Fruit fly (Drosophila melanogaster) whole organism, embryonic: ENCODE data around the gene CG15528.

Experiments used
- Abd-B ChIP-seq: fragments of 200-800 bp; sonication (Bioruptor generic); optimal IDR thresholded peaks from 2 replicates; lab custom pipeline; 2018; ENCODE audit warnings: missing biosample characterization, mild to moderate bottlenecking, missing genetic modification characterization, moderate library complexity
- CG11398 ChIP-seq: fragments of 200-800 bp; sonication (Bioruptor generic); optimal IDR thresholded peaks from 2 replicates; lab custom pipeline; 2016; ENCODE audit warnings: missing biosample characterization, missing genetic modification characterization
- CG13123 ChIP-seq: fragments of 200-800 bp; sonication (Bioruptor generic); optimal IDR thresholded peaks from 2 replicates; lab custom pipeline; 2016; ENCODE audit warnings: missing biosample characterization, missing genetic modification characterization
- CG15011 ChIP-seq: fragments of 200-800 bp; sonication (Bioruptor generic); optimal IDR thresholded peaks from 3 replicates; lab custom pipeline; 2018; ENCODE audit warnings: missing biosample characterization, mild to moderate bottlenecking, missing genetic modification characterization
- CG1529 ChIP-seq: fragments of 200-800 bp; sonication (Bioruptor generic); optimal IDR thresholded peaks from 3 replicates; lab custom pipeline; 2018; ENCODE audit warnings: missing biosample characterization, missing genetic modification characterization
- CG17359 ChIP-seq: fragments of 200-800 bp; sonication (Bioruptor generic); optimal IDR thresholded peaks from 3 replicates; lab custom pipeline; 2018; ENCODE audit warnings: missing biosample characterization, mild to moderate bottlenecking, missing genetic modification characterization, moderate library complexity
- CG18011 ChIP-seq: fragments of 200-800 bp; sonication (Bioruptor generic); optimal IDR thresholded peaks from 2 replicates; lab custom pipeline; 2017; ENCODE audit warnings: missing biosample characterization, missing genetic modification characterization, mild to moderate bottlenecking, moderate library complexity, missing genotype
- CG2120 ChIP-seq: fragments of 200-800 bp; sonication (Bioruptor generic); optimal IDR thresholded peaks from 3 replicates; lab custom pipeline; 2016; ENCODE audit warnings: missing biosample characterization, missing genetic modification characterization
- CG2712 ChIP-seq: fragments of 200-800 bp; optimal IDR thresholded peaks from 3 replicates; lab custom pipeline; 2019; ENCODE audit warnings: missing biosample characterization, mild to moderate bottlenecking, missing genetic modification characterization, moderate library complexity
- CG3726 ChIP-seq: fragments of 200-800 bp; sonication (Bioruptor generic); IDR thresholded peaks from 3 replicates; pipeline ENCODE4, ENCODE4 v1.3.6; 2022; ENCODE audit warnings: missing biosample characterization, missing genetic modification characterization
- CG4617 ChIP-seq: fragments of 200-800 bp; sonication (Bioruptor generic); optimal IDR thresholded peaks from 3 replicates; lab custom pipeline; 2016; ENCODE audit warnings: missing biosample characterization, missing genetic modification characterization, borderline replicate concordance
- CG4730 ChIP-seq: fragments of 200-800 bp; sonication (Bioruptor generic); IDR thresholded peaks from 2 replicates; pipeline ENCODE4 v1.3.6; 2022; ENCODE audit warnings: missing biosample characterization, missing genetic modification characterization
- CG8089 ChIP-seq: fragments of 200-800 bp; sonication (Bioruptor generic); optimal IDR thresholded peaks from 3 replicates; lab custom pipeline; 2016; ENCODE audit warnings: missing biosample characterization, missing genetic modification characterization
- CkIIα-i1 ChIP-seq: fragments of 200-800 bp; sonication (Bioruptor generic); IDR thresholded peaks from 2 replicates; pipeline ENCODE4 v1.3.6; 2022; ENCODE audit warnings: missing biosample characterization, missing genetic modification characterization
- CoRest ChIP-seq: fragments of 200-800 bp; sonication (Bioruptor generic); optimal IDR thresholded peaks from 3 replicates; lab custom pipeline; 2018; ENCODE audit warnings: missing biosample characterization, mild to moderate bottlenecking, missing genetic modification characterization, moderate library complexity
- D19A ChIP-seq: fragments of 200-800 bp; optimal IDR thresholded peaks from 3 replicates; lab custom pipeline; 2019; ENCODE audit warnings: missing biosample characterization, mild to moderate bottlenecking, missing genetic modification characterization, moderate library complexity
- D19B ChIP-seq: fragments of 200-800 bp; sonication (Bioruptor generic); optimal IDR thresholded peaks from 2 replicates; lab custom pipeline; 2017; ENCODE audit warnings: missing biosample characterization, mild to moderate bottlenecking, missing genetic modification characterization
- Dfd ChIP-seq, 2 experiments: fragments of >200 bp; optimal IDR thresholded peaks; 2 replicates each; lab custom pipeline; 2017; ENCODE audit warnings: missing biosample characterization in 2 of 2, missing genetic modification characterization in 2 of 2
- Dll ChIP-seq: fragments of 200-800 bp; sonication (Bioruptor generic); IDR thresholded peaks from 4 replicates; pipeline ENCODE4 v1.3.6; 2022; ENCODE audit warnings: missing biosample characterization, missing genetic modification characterization; ENCODE audit not compliant: partially characterized antibody
- E2f1 ChIP-seq: fragments of 200-800 bp; sonication (Bioruptor generic); IDR thresholded peaks from 2 replicates; pipeline ENCODE4 v1.3.6; 2022; ENCODE audit warnings: missing biosample characterization, missing genetic modification characterization
- Fer2 ChIP-seq: fragments of 200-800 bp; sonication (Bioruptor generic); optimal IDR thresholded peaks from 2 replicates; lab custom pipeline; 2018; ENCODE audit warnings: missing biosample characterization, mild to moderate bottlenecking, missing genetic modification characterization, moderate library complexity
- GATAe ChIP-seq: fragments of 200-800 bp; sonication (Bioruptor generic); conservative IDR thresholded peaks from 2 replicates; pipeline ENCODE4 v1.3.6; 2022; ENCODE audit warnings: missing biosample characterization, missing genetic modification characterization
- H15 ChIP-seq: fragments of 200-800 bp; sonication (Bioruptor generic); IDR thresholded peaks from 3 replicates; pipeline ENCODE4 v1.3.6; 2022; ENCODE audit warnings: missing biosample characterization, missing genetic modification characterization
- HmgD ChIP-seq: fragments of 200-800 bp; sonication (Bioruptor generic); optimal IDR thresholded peaks from 3 replicates; lab custom pipeline; 2016; ENCODE audit warnings: missing biosample characterization, missing genetic modification characterization
- Meics ChIP-seq: fragments of 200-800 bp; sonication (Bioruptor generic); optimal IDR thresholded peaks from 2 replicates; lab custom pipeline; 2017; ENCODE audit warnings: missing biosample characterization, mild to moderate bottlenecking, missing genetic modification characterization
- Oaz ChIP-seq: fragments of 200-800 bp; sonication (Bioruptor generic); IDR thresholded peaks from 2 replicates; pipeline ENCODE4 v1.3.6; 2022; ENCODE audit warnings: missing biosample characterization, missing genetic modification characterization
- Opbp ChIP-seq: fragments of 200-800 bp; sonication (Bioruptor generic); IDR thresholded peaks from 3 replicates; pipeline ENCODE4 v1.3.6; 2022; ENCODE audit warnings: missing biosample characterization, missing genetic modification characterization; ENCODE audit not compliant: partially characterized antibody
- cato ChIP-seq: fragments of 200-800 bp; sonication (Bioruptor generic); optimal IDR thresholded peaks from 2 replicates; lab custom pipeline; 2016; ENCODE audit warnings: missing biosample characterization, missing genetic modification characterization, borderline replicate concordance
- corto ChIP-seq: fragments of 200-800 bp; sonication (Bioruptor generic); optimal IDR thresholded peaks from 2 replicates; lab custom pipeline; 2016; ENCODE audit warnings: missing biosample characterization, mild to moderate bottlenecking, missing genetic modification characterization, moderate library complexity
- fd96Cb ChIP-seq: fragments of 200-800 bp; sonication (Bioruptor generic); optimal IDR thresholded peaks from 2 replicates; lab custom pipeline; 2018; ENCODE audit warnings: missing biosample characterization, mild to moderate bottlenecking, missing genetic modification characterization, moderate library complexity
- gcm2 ChIP-seq: fragments of 200-800 bp; sonication (Bioruptor generic); optimal IDR thresholded peaks from 2 replicates; lab custom pipeline; 2016; ENCODE audit warnings: missing biosample characterization, missing genetic modification characterization
- gsb ChIP-seq: fragments of 200-800 bp; sonication (Bioruptor generic); IDR thresholded peaks from 2 replicates; pipeline ENCODE4 v1.3.6; 2022; ENCODE audit warnings: missing biosample characterization, missing genetic modification characterization
- gt ChIP-seq: fragments of 200-800 bp; sonication (Bioruptor generic); IDR thresholded peaks from 2 replicates; pipeline ENCODE4 v1.3.6; 2022; ENCODE audit warnings: missing biosample characterization, missing genetic modification characterization
- hkb ChIP-seq, 2 experiments: fragments of 200-800 bp in 1 of 2; fragments of >200 bp in 1 of 2; sonication (Bioruptor generic) in 1 of 2; IDR thresholded peaks in 1 of 2; optimal IDR thresholded peaks in 1 of 2; 2 replicates each; pipeline versions ENCODE4 v1.3.6 to Lab custom; 2017 to 2022; ENCODE audit warnings: missing biosample characterization in 1 of 2, missing genetic modification characterization in 1 of 2
- ind ChIP-seq: fragments of 200-800 bp; sonication (Bioruptor generic); optimal IDR thresholded peaks from 3 replicates; lab custom pipeline; 2016; ENCODE audit warnings: missing biosample characterization, missing genetic modification characterization
- lmd ChIP-seq: fragments of 200-800 bp; sonication (Bioruptor generic); IDR thresholded peaks from 2 replicates; pipeline ENCODE4 v1.3.6; 2022; ENCODE audit warnings: missing biosample characterization, missing genetic modification characterization
- peb ChIP-seq: fragments of 200-800 bp; sonication (Bioruptor generic); IDR thresholded peaks from 2 replicates; pipeline ENCODE4 v1.3.6; 2022; ENCODE audit warnings: missing biosample characterization, missing genetic modification characterization
- phol ChIP-seq: fragments of 200-800 bp; sonication (Bioruptor generic); optimal IDR thresholded peaks from 3 replicates; lab custom pipeline; 2018; ENCODE audit warnings: missing biosample characterization, mild to moderate bottlenecking, missing genetic modification characterization, moderate library complexity
- rib ChIP-seq: fragments of 200-800 bp; sonication (Bioruptor generic); IDR thresholded peaks from 2 replicates; pipeline ENCODE4 v1.3.6; 2022; ENCODE audit warnings: missing biosample characterization, missing genetic modification characterization
- sc ChIP-seq, 3 experiments: fragments of >200 bp in 2 of 3; fragments of 200-800 bp in 1 of 3; sonication (Bioruptor generic) in 1 of 3; optimal IDR thresholded peaks; 2 replicates in 2 of 3; 3 replicates in 1 of 3; lab custom pipeline; 2017; ENCODE audit warnings: mild to moderate bottlenecking in 1 of 3, missing biosample characterization in 1 of 3, missing genetic modification characterization in 1 of 3, missing genetic modification reagents in 1 of 3
- scrt ChIP-seq: fragments of 200-800 bp; sonication (Bioruptor generic); optimal IDR thresholded peaks from 2 replicates; lab custom pipeline; 2018; ENCODE audit warnings: missing biosample characterization, mild to moderate bottlenecking, missing genetic modification characterization, moderate library complexity
- sd ChIP-seq: fragments of 200-800 bp; sonication (Bioruptor generic); optimal IDR thresholded peaks from 3 replicates; lab custom pipeline; 2018; ENCODE audit warnings: missing biosample characterization, mild to moderate bottlenecking, missing genetic modification characterization, moderate library complexity
- sima ChIP-seq: fragments of 200-800 bp; sonication (Bioruptor generic); optimal IDR thresholded peaks from 2 replicates; lab custom pipeline; 2016; ENCODE audit warnings: missing biosample characterization, missing genetic modification characterization
- sug ChIP-seq: fragments of 200-800 bp; optimal IDR thresholded peaks from 2 replicates; lab custom pipeline; 2019; ENCODE audit warnings: missing biosample characterization, mild to moderate bottlenecking, missing genetic modification characterization, moderate library complexity
- tup ChIP-seq: fragments of 200-800 bp; sonication (Bioruptor generic); optimal IDR thresholded peaks from 2 replicates; lab custom pipeline; 2016; ENCODE audit warnings: missing biosample characterization, mild to moderate bottlenecking, missing genetic modification characterization, moderate library complexity
- vfl ChIP-seq: fragments of 200-800 bp; sonication (Bioruptor generic); optimal IDR thresholded peaks from 2 replicates; lab custom pipeline; 2016; ENCODE audit warnings: missing biosample characterization, missing genetic modification characterization
- wdn ChIP-seq: fragments of 200-800 bp; sonication (Bioruptor generic); IDR thresholded peaks from 2 replicates; pipeline ENCODE4 v1.3.6; 2022; ENCODE audit warnings: missing biosample characterization, missing genetic modification characterization
- zf30C ChIP-seq: fragments of 200-800 bp; sonication (Bioruptor generic); optimal IDR thresholded peaks from 3 replicates; lab custom pipeline; 2018; ENCODE audit warnings: missing biosample characterization, mild to moderate bottlenecking, missing genetic modification characterization

Gene CG15528

DNA sequence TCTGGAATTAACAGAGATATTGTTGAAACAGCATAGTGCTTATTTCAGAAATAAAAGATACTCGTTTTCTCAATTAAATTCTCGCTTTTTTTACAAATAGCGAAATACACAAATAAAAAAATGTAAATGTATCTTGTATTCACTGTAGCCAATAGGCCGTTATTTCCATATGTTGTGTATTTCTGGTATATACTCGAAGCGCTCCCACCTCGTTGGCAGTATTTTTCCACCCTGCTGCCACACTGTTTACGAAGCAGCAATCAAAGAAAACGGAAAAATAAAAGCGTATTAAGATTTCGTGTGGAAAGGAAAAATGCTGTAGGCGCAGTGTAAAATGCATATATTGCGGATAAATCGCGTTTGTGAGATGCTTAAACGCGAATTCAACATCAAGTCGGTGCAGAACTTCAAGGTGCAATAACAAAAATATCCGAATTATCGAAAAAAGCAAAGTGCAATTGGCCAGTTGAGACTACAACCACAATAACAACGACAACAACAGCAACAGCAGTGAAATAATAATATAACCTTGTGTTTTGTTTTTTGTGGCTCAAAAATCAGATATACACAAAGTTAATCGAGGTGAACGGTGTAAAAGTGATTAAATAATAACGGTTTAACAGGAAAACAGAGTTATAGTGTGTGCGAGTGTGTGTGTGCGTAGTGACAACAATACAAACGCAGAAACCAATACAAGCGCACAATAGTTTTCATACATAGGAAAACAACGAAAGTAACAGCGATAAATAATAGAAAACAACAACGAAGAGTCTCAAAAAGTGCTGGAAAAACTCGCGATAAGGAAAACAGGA, 6.4 kb upstream of the CG15528 start, which contains the start of gene sima (continued):
- TF ChIP-seq CG8089 (GFP tag; lab: Kevin White, UChicago) (no peak), sima (GFP tag; lab: Kevin White, UChicago) (no peak), fd96Cb (tag; lab: Kevin White, UChicago) (no peak), CG2712 (tag; lab: Kevin White, UChicago) (peak; percentile 54), Fer2 (tag; lab: Kevin White, UChicago) (no peak), CG4617 (GFP tag; lab: Kevin White, UChicago) (peak; percentile 86), D19A (tag; lab: Kevin White, UChicago) (peak; percentile 75), sc (optimal IDR thresholded peaks at IDR 0.05; lab: Kevin White, UChicago) (no peak), sc (GFP tag; optimal IDR thresholded peaks at IDR 0.05; lab: Kevin White, UChicago) (no peak), Opbp (GFP tag; lab: Robert Waterston, UW) (no peak), gt (no peak), peb (GFP tag; lab: Robert Waterston, UW) (no peak), tup (GFP tag; lab: Kevin White, UChicago) (no peak), CG1529 (no peak), ind (GFP tag; lab: Kevin White, UChicago) (peak; percentile 17), H15 (GFP tag; lab: Robert Waterston, UW) (no peak), CG15011 (GFP tag; lab: Kevin White, UChicago) (no peak), rib (GFP tag; lab: Robert Waterston, UW) (no peak), GATAe (no peak), HmgD (GFP tag; lab: Kevin White, UChicago) (no peak), D19B (GFP tag; lab: Kevin White, UChicago) (no peak), zf30C (GFP tag; lab: Kevin White, UChicago) (no peak), scrt (GFP tag; lab: Kevin White, UChicago) (peak; percentile 5), CG4730 (GFP tag; lab: Robert Waterston, UW) (peak; percentile 20; the same call in 1 of the 2 replicates), lmd (peak; percentile 31; the same call in 1 of the 2 replicates), gsb (no peak), Dll (GFP tag; lab: Robert Waterston, UW) (no peak), CG18011 (GFP tag; lab: Kevin White, UChicago) (no peak), sd (tag; lab: Kevin White, UChicago) (no peak), CG11398 (no peak), E2f1 (GFP tag; lab: Robert Waterston, UW) (peak; percentile 43; the same call in 1 of the 2 replicates), CoRest (peak; percentile 46), CG3726 (GFP tag; lab: Robert Waterston, UW) (no peak), wdn (GFP tag; lab: Robert Waterston, UW) (no peak), phol (peak; percentile 37), Abd-B (GFP tag; lab: Kevin White, UChicago) (peak; percentile 43), CG13123 (GFP tag; lab: Kevin White, UChicago) (no peak), Meics (GFP tag; lab: Kevin White, UChicago) (peak; percentile 55), cato (GFP tag; lab: Kevin White, UChicago) (no peak), corto (no peak), CG17359 (tag; lab: Kevin White, UChicago) (peak; percentile 41), CG2120 (GFP tag; lab: Kevin White, UChicago) (peak; percentile 65), gcm2 (GFP tag; lab: Kevin White, UChicago) (no peak), CkIIα-i1 (no peak), Oaz (no peak), vfl (GFP tag; lab: Kevin White, UChicago) (peak; percentile 29), hkb (optimal IDR thresholded peaks at IDR 0.05; lab: Kevin White, UChicago) (no peak), hkb (GFP tag; IDR thresholded peaks at IDR 0.05; lab: Robert Waterston, UW) (no peak), sug (tag; lab: Kevin White, UChicago) (peak; percentile 32), Dfd (GFP tag; optimal IDR thresholded peaks at IDR 0.05; lab: Kevin White, UChicago) (no peak)
